Worm (Caenorhabditis elegans) whole organism, L4 larva: ENCODE results near the gene ndab-1.

Experiments
- F37D6.2 ChIP-seq: sonication (generic microtip); optimal IDR thresholded peaks from 2 replicates; lab custom pipeline; 2016; ENCODE audit warnings: mild to moderate bottlenecking, missing genetic modification characterization, missing compliant biosample characterization
- T20F7.1 ChIP-seq: fragments of 200-800 bp; sonication (Bioruptor generic); optimal IDR thresholded peaks from 2 replicates; lab custom pipeline; 2018; ENCODE audit warnings: mild to moderate bottlenecking, missing genetic modification characterization, missing compliant biosample characterization
- Y105C5A.15 ChIP-seq: fragments of 200-800 bp; sonication (Bioruptor generic); IDR thresholded peaks from 2 replicates; pipeline ENCODE4 v1.3.6; 2022; ENCODE audit warnings: missing genetic modification characterization, missing compliant biosample characterization
- Y48G9A.11 ChIP-seq: fragments of 200-800 bp; sonication (Bioruptor generic); IDR thresholded peaks from 2 replicates; pipeline ENCODE4 v1.3.6; 2022; ENCODE audit warnings: missing genetic modification reagents, missing genetic modification characterization, missing compliant biosample characterization
- ZK546.5 ChIP-seq, 2 experiments: sonication (generic microtip); optimal IDR thresholded peaks; 2 replicates each; lab custom pipeline; 2017; ENCODE audit warnings: missing biosample characterization in 2 of 2, missing genetic modification characterization in 2 of 2
- aha-1 ChIP-seq: fragments of 150-350 bp; peaks from one replicate; lab custom pipeline; 2014; ENCODE audit warnings: missing biosample characterization, missing genetic modification characterization
- arid-1 ChIP-seq: fragments of 200-800 bp; sonication (Bioruptor generic); conservative IDR thresholded peaks from 2 replicates; pipeline ENCODE4 v1.3.6; 2022; ENCODE audit warnings: missing genetic modification reagents, missing genetic modification characterization, missing compliant biosample characterization
- ceh-20 ChIP-seq: fragments of 200-800 bp; sonication (Bioruptor generic); IDR thresholded peaks from 2 replicates; pipeline ENCODE4 v1.3.6; 2022; ENCODE audit warnings: missing genetic modification reagents, missing genetic modification characterization, missing compliant biosample characterization
- ceh-32 ChIP-seq: sonication (generic microtip); optimal IDR thresholded peaks from 2 replicates; lab custom pipeline; 2016; ENCODE audit warnings: mild to moderate bottlenecking, missing genetic modification characterization, missing compliant biosample characterization; ENCODE audit not compliant: poor library complexity
- cey-2 ChIP-seq: sonication (generic microtip); optimal IDR thresholded peaks from 3 replicates; lab custom pipeline; 2017; ENCODE audit warnings: missing genetic modification characterization, mild to moderate bottlenecking, missing compliant biosample characterization, antibody characterized with exemption, borderline replicate concordance; ENCODE audit not compliant: insufficient read depth
- ctbp-1 ChIP-seq: fragments of 200-800 bp; sonication (Bioruptor generic); IDR thresholded peaks from 2 replicates; pipeline ENCODE4 v1.3.6; 2022; ENCODE audit warnings: missing genetic modification reagents, missing genetic modification characterization, missing compliant biosample characterization
- dmd-6 ChIP-seq: fragments of 200-800 bp; sonication (Bioruptor generic); IDR thresholded peaks from 2 replicates; pipeline ENCODE4 v1.3.6; 2022; ENCODE audit warnings: missing genetic modification reagents, missing genetic modification characterization, missing compliant biosample characterization
- dmd-8 ChIP-seq: fragments of 200-800 bp; sonication (Bioruptor generic); IDR thresholded peaks from 2 replicates; pipeline ENCODE4 v1.3.6; 2022; ENCODE audit warnings: missing genetic modification characterization, missing compliant biosample characterization
- dpl-1 ChIP-seq: fragments of 150-350 bp; optimal IDR thresholded peaks from 2 replicates; lab custom pipeline; 2014; ENCODE audit warnings: missing biosample characterization, missing genetic modification reagents, missing genetic modification characterization
- egl-27 ChIP-seq: sonication (generic microtip); optimal IDR thresholded peaks from 3 replicates; lab custom pipeline; 2017; ENCODE audit warnings: missing biosample characterization, missing genetic modification reagents, missing genetic modification characterization
- fkh-10 ChIP-seq: fragments of 150-350 bp; optimal IDR thresholded peaks from 2 replicates; lab custom pipeline; 2014; ENCODE audit warnings: missing biosample characterization, missing genetic modification reagents, missing genetic modification characterization
- fos-1 ChIP-seq: fragments of 150-350 bp; optimal IDR thresholded peaks from 2 replicates; lab custom pipeline; 2014; ENCODE audit warnings: missing biosample characterization, missing genetic modification characterization
- gei-8 ChIP-seq: fragments of 200-800 bp; sonication (Bioruptor generic); optimal IDR thresholded peaks from 2 replicates; lab custom pipeline; 2018; ENCODE audit warnings: mild to moderate bottlenecking, missing genetic modification characterization, missing compliant biosample characterization
- hif-1 ChIP-seq, 2 experiments: sonication (generic microtip); optimal IDR thresholded peaks; 2 replicates each; lab custom pipeline; 2016 to 2017; ENCODE audit warnings: missing compliant biosample characterization in 2 of 2, missing genetic modification characterization in 2 of 2, missing genetic modification reagents in 2 of 2, missing genotype in 2 of 2, mild to moderate bottlenecking in 1 of 2
- hlh-30 ChIP-seq: sonication (generic microtip); optimal IDR thresholded peaks from 2 replicates; lab custom pipeline; 2017; ENCODE audit warnings: antibody characterized with exemption, mild to moderate bottlenecking, missing genetic modification characterization, missing compliant biosample characterization; ENCODE audit not compliant: insufficient read depth
- hmg-1.1 ChIP-seq: fragments of 200-800 bp; sonication (Bioruptor generic); IDR thresholded peaks from 2 replicates; pipeline ENCODE4 v1.3.6; 2022; ENCODE audit warnings: missing genetic modification reagents, missing genetic modification characterization, missing compliant biosample characterization
- jun-1 ChIP-seq: fragments of 150-350 bp; optimal IDR thresholded peaks from 2 replicates; lab custom pipeline; 2014; ENCODE audit warnings: missing biosample characterization, missing genetic modification reagents, missing genetic modification characterization
- lin-13 ChIP-seq: fragments of 150-350 bp; optimal IDR thresholded peaks from 2 replicates; lab custom pipeline; 2014; ENCODE audit warnings: missing biosample characterization, missing genetic modification reagents, missing genetic modification characterization
- lir-3 ChIP-seq: sonication (generic microtip); optimal IDR thresholded peaks from 2 replicates; lab custom pipeline; 2016; ENCODE audit warnings: mild to moderate bottlenecking, missing genetic modification characterization, missing compliant biosample characterization
- lsy-2 ChIP-seq, 2 experiments: fragments of 150-350 bp in 1 of 2; sonication (generic microtip) in 1 of 2; optimal IDR thresholded peaks; 2 replicates each; lab custom pipeline; 2014 to 2017; ENCODE audit warnings: missing biosample characterization in 2 of 2, missing genetic modification characterization in 2 of 2
- mdt-29 ChIP-seq: fragments of 200-800 bp; sonication (Bioruptor generic); IDR thresholded peaks from 2 replicates; pipeline ENCODE4 v1.3.6; 2022; ENCODE audit warnings: missing genetic modification reagents, missing genetic modification characterization, missing compliant biosample characterization
- mxl-2 ChIP-seq: fragments of 200-800 bp; sonication (Bioruptor generic); conservative IDR thresholded peaks from 2 replicates; pipeline ENCODE4 v1.3.6; 2022; ENCODE audit warnings: missing genetic modification reagents, missing genetic modification characterization, missing compliant biosample characterization
- mxl-3 ChIP-seq: fragments of 200-800 bp; sonication (Bioruptor generic); optimal IDR thresholded peaks from 2 replicates; lab custom pipeline; 2018; ENCODE audit warnings: mild to moderate bottlenecking, missing genetic modification characterization, missing compliant biosample characterization
- nhr-102 ChIP-seq: sonication (generic microtip); optimal IDR thresholded peaks from 2 replicates; lab custom pipeline; 2016; ENCODE audit warnings: mild to moderate bottlenecking, missing genetic modification characterization, moderate library complexity, missing compliant biosample characterization
- nhr-76 ChIP-seq: fragments of 150-350 bp; optimal IDR thresholded peaks from 2 replicates; lab custom pipeline; 2014; ENCODE audit warnings: missing biosample characterization, missing genetic modification characterization
- nhr-77 ChIP-seq: fragments of 150-350 bp; optimal IDR thresholded peaks from 2 replicates; lab custom pipeline; 2014; ENCODE audit warnings: missing biosample characterization, missing genetic modification characterization
- php-3 ChIP-seq: fragments of 200-800 bp; sonication (Bioruptor generic); IDR thresholded peaks from 2 replicates; pipeline ENCODE4 v1.3.6; 2022; ENCODE audit warnings: missing genetic modification reagents, missing genetic modification characterization, missing compliant biosample characterization
- rbr-2 ChIP-seq: sonication (generic microtip); optimal IDR thresholded peaks from 2 replicates; lab custom pipeline; 2016; ENCODE audit warnings: missing genotype, missing genetic modification characterization, missing compliant biosample characterization
- sdz-12 ChIP-seq: fragments of 200-800 bp; sonication (Bioruptor generic); optimal IDR thresholded peaks from 2 replicates; lab custom pipeline; 2018; ENCODE audit warnings: mild to moderate bottlenecking, missing genetic modification characterization, missing compliant biosample characterization
- set-16 ChIP-seq: fragments of 200-800 bp; sonication (Bioruptor generic); IDR thresholded peaks from 2 replicates; pipeline ENCODE4 v1.3.6; 2022; ENCODE audit warnings: missing genetic modification reagents, missing genetic modification characterization, missing compliant biosample characterization
- snpc-4 ChIP-seq: fragments of 150-350 bp; optimal IDR thresholded peaks from 2 replicates; lab custom pipeline; 2014; ENCODE audit warnings: missing biosample characterization, missing genetic modification characterization
- spr-3 ChIP-seq: fragments of 200-800 bp; sonication (Bioruptor generic); optimal IDR thresholded peaks from 2 replicates; lab custom pipeline; 2018; ENCODE audit warnings: mild to moderate bottlenecking, missing genetic modification characterization, missing compliant biosample characterization
- tag-97 ChIP-seq: fragments of 200-800 bp; sonication (Bioruptor generic); IDR thresholded peaks from 2 replicates; pipeline ENCODE4 v1.3.6; 2022; ENCODE audit warnings: missing genetic modification characterization, missing compliant biosample characterization
- unc-130 ChIP-seq: sonication (generic microtip); optimal IDR thresholded peaks from 2 replicates; lab custom pipeline; 2016; ENCODE audit warnings: missing genetic modification reagents, missing genetic modification characterization, missing compliant biosample characterization
- unc-39 ChIP-seq: sonication (generic microtip); optimal IDR thresholded peaks from 2 replicates; lab custom pipeline; 2017; ENCODE audit warnings: missing biosample characterization, missing genetic modification characterization
- unc-62 ChIP-seq, 3 experiments: fragments of 150-350 bp in 1 of 3; sonication (generic microtip); optimal IDR thresholded peaks in 2 of 3; peaks in 1 of 3; 1 replicate in 1 of 3; 2 replicates in 2 of 3; lab custom pipeline; 2014 to 2017; ENCODE audit warnings: missing biosample characterization in 3 of 3, missing genetic modification characterization in 3 of 3, missing genetic modification reagents in 3 of 3, missing genotype in 1 of 3
- vab-7 ChIP-seq: fragments of 200-800 bp; sonication (Bioruptor generic); IDR thresholded peaks from 2 replicates; pipeline ENCODE4 v1.3.6; 2022; ENCODE audit warnings: missing genetic modification reagents, missing genetic modification characterization, missing compliant biosample characterization
- zfp-2 ChIP-seq: sonication (generic microtip); optimal IDR thresholded peaks from 2 replicates; lab custom pipeline; 2016; ENCODE audit warnings: mild to moderate bottlenecking, missing genetic modification characterization, missing compliant biosample characterization
- zip-2 ChIP-seq: fragments of 150-350 bp; optimal IDR thresholded peaks from 2 replicates; lab custom pipeline; 2014; ENCODE audit warnings: missing biosample characterization, missing genetic modification characterization

ndab-1 gene

ce11 chrIII:11936668-11937276 lies 21.3 kb upstream of the ndab-1 start:
- peak; percentile 86 for TF ChIP-seq set-16 (GFP tag; lab: Robert Waterston, UW)
- no peak for TF ChIP-seq nhr-77 (tag; lab: Kevin White, UChicago)
- TF ChIP-seq nhr-76 (tag; lab: Kevin White, UChicago), result no peak
- TF ChIP-seq unc-62 (GFP tag; optimal IDR thresholded peaks at IDR 0.05 in 1 of 2; lab: Kevin White, UChicago), result peak in 1 of 2 experiments; percentile 53
- TF ChIP-seq unc-62 (tag; optimal IDR thresholded peaks at IDR 0.05; lab: Kevin White, UChicago), result no peak
- TF ChIP-seq fos-1 (tag; lab: Kevin White, UChicago), result no peak
- TF ChIP-seq hif-1 (tag; optimal IDR thresholded peaks at IDR 0.05; lab: Kevin White, UChicago), result no peak
- TF ChIP-seq F37D6.2, result no peak

ce11 chrIII:11935948-11936280 lies 20.4 kb upstream of the ndab-1 start:
- TF ChIP-seq dmd-6 (GFP tag; lab: Robert Waterston, UW) (no peak), mxl-2 (GFP tag; lab: Robert Waterston, UW) (no peak), snpc-4 (tag; lab: Kevin White, UChicago) (no peak), ceh-20 (GFP tag; lab: Robert Waterston, UW) (no peak), zip-2 (no peak), lin-13 (GFP tag; lab: Kevin White, UChicago) (no peak), egl-27 (tag; lab: Kevin White, UChicago) (no peak), spr-3 (GFP tag; lab: Kevin White, UChicago) (no peak), dmd-8 (GFP tag; lab: Robert Waterston, UW) (no peak), hlh-30 (no peak), vab-7 (GFP tag; lab: Robert Waterston, UW) (0 out of 2 replicates have a peak, but pooled peaks have one; percentile 33), Y48G9A.11 (GFP tag; lab: Robert Waterston, UW) (no peak), fkh-10 (no peak), T20F7.1 (GFP tag; lab: Kevin White, UChicago) (no peak), mdt-29 (0 out of 2 replicates have a peak, but pooled peaks have one; percentile 7), F37D6.2 (peak; percentile 6), zfp-2 (tag; lab: Kevin White, UChicago) (peak; percentile 17), ceh-32 (no peak), lsy-2 (tag; optimal IDR thresholded peaks at IDR 0.05; lab: Kevin White, UChicago) (peak in 1 of 2 experiments; percentile 42), nhr-102 (no peak), aha-1 (peak; percentile 96), unc-130 (GFP tag; lab: Kevin White, UChicago) (no peak), gei-8 (no peak), php-3 (GFP tag; lab: Robert Waterston, UW) (no peak), lir-3 (no peak), ZK546.5 (tag; optimal IDR thresholded peaks at IDR 0.05; lab: Kevin White, UChicago) (no peak), sdz-12 (GFP tag; lab: Kevin White, UChicago) (no peak), unc-39 (tag; lab: Kevin White, UChicago) (no peak), hif-1 (tag; optimal IDR thresholded peaks at IDR 0.05; lab: Kevin White, UChicago) (peak in 1 of 2 experiments; percentile 14), ctbp-1 (GFP tag; lab: Robert Waterston, UW) (0 out of 2 replicates have a peak, but pooled peaks have one; percentile 21), mxl-3 (GFP tag; lab: Kevin White, UChicago) (no peak), tag-97 (GFP tag; lab: Robert Waterston, UW) (no peak), arid-1 (GFP tag; lab: Robert Waterston, UW) (no peak), set-16 (GFP tag; lab: Robert Waterston, UW) (peak; percentile 50), cey-2 (no peak), jun-1 (tag; lab: Kevin White, UChicago) (no peak), dpl-1 (GFP tag; lab: Kevin White, UChicago) (peak; percentile 18), rbr-2 (peak; percentile 47), hmg-1.1 (GFP tag; lab: Robert Waterston, UW) (peak; percentile 41; the same call in 1 of the 2 replicates), Y105C5A.15 (GFP tag; lab: Robert Waterston, UW) (no peak)
